Fruit fly (Drosophila melanogaster): ENCODE data around the gene ppk21.

The ppk21 gene

DNA sequence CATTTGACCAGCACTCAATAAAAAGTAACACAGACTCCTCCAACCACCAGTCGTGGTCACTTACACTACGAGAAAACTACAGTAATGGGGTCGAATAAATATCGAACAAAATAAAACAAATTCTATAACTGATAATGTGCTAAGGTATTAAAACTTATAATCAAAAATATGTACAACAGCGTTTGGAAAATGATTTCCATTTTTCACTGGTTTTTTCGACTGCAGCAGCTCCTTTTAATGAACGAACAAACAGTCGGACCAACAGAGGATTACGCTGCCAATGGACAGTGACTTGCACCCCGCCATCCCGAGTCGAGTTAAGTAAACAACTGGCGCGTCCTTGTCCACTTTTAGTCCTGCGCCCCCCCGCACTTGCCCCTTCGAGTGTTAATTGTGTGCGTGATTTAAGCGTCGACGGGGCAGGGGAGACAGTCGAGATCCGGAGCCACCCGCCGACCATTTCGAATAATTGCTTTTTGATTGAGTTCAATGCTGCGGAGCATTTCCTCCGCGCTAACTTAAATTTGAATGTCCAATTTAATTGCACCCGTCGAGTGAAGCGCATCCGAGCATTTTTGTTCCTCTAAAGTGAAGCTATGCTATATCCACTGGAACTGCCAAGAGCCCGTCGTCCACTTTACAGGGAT, at the start of gene ppk21:
Gene ppk21, plus strand, starts transcription at position 597 of the 647 bp plus-strand sequence.
- TF ChIP-seq abd-A (tag; optimal IDR thresholded peaks at IDR 0.05) (no peak), CG18262 (tag; optimal IDR thresholded peaks at IDR 0.05) (no peak), CG7839 (tag; optimal IDR thresholded peaks at IDR 0.05) (no peak), hkb (optimal IDR thresholded peaks at IDR 0.05) (no peak), hkb (GFP tag; IDR thresholded peaks at IDR 0.05) (no peak), CG8089 (GFP tag; optimal IDR thresholded peaks at IDR 0.05) (no peak), Oaz (GFP tag; IDR thresholded peaks at IDR 0.05) (no peak), yki (optimal IDR thresholded peaks at IDR 0.05) (no peak), row (GFP tag; IDR thresholded peaks at IDR 0.05) (peak; percentile 27; the same call in 1 of the 3 replicates), lbe (GFP tag; optimal IDR thresholded peaks at IDR 0.05) (no peak), vvl (GFP tag; IDR thresholded peaks at IDR 0.05) (0 out of 2 replicates have a peak, but pooled peaks have one; percentile 23), CG2199 (GFP tag; IDR thresholded peaks at IDR 0.05) (no peak), wor (GFP tag; IDR thresholded peaks at IDR 0.05) (no peak), Six4 (GFP tag; optimal IDR thresholded peaks at IDR 0.05) (no peak), sisA (GFP tag; IDR thresholded peaks at IDR 0.05) (peak; percentile 35; the same call in 1 of the 2 replicates), Ets65A (GFP tag) (peak; percentile 91), Xrp1 (GFP tag; IDR thresholded peaks at IDR 0.05) (peak; percentile 46; the same call in 1 of the 2 replicates), Ada2b (GFP tag; IDR thresholded peaks at IDR 0.05) (0 out of 2 replicates have a peak, but pooled peaks have one; percentile 24), so (GFP tag; IDR thresholded peaks at IDR 0.05) (no peak), CG1529 (GFP tag; optimal IDR thresholded peaks at IDR 0.05) (no peak), CG1792 (GFP tag; optimal IDR thresholded peaks at IDR 0.05) (no peak), CG3281 (GFP tag; optimal IDR thresholded peaks at IDR 0.05) (no peak), CG17359 (tag; optimal IDR thresholded peaks at IDR 0.05) (no peak), zfh1 (GFP tag; IDR thresholded peaks at IDR 0.05) (peak; percentile 50; the same call in 1 of the 3 replicates), CG11456 (GFP tag; IDR thresholded peaks at IDR 0.05) (0 out of 3 replicates have a peak, but pooled peaks have one; percentile 24), CG6689 (GFP tag; IDR thresholded peaks at IDR 0.05) (0 out of 2 replicates have a peak, but pooled peaks have one; percentile 11), CG3847 (GFP tag; IDR thresholded peaks at IDR 0.05) (no peak), prd (optimal IDR thresholded peaks at IDR 0.05) (no peak), prd (GFP tag; IDR thresholded peaks at IDR 0.05) (peak; percentile 7; the same call in 1 of the 3 replicates), CG8924 (tag; optimal IDR thresholded peaks at IDR 0.05) (no peak), CG14441 (GFP tag; IDR thresholded peaks at IDR 0.05) (no peak), CG15696 (tag; optimal IDR thresholded peaks at IDR 0.05) (no peak), Med (GFP tag) (peak; percentile 54), CG12104 (GFP tag; optimal IDR thresholded peaks at IDR 0.05) (no peak), lilli (GFP tag; optimal IDR thresholded peaks at IDR 0.05) (no peak), Asciz (GFP tag; optimal IDR thresholded peaks at IDR 0.05) (no peak), dimm (GFP tag; IDR thresholded peaks at IDR 0.05) (no peak)

DNA sequence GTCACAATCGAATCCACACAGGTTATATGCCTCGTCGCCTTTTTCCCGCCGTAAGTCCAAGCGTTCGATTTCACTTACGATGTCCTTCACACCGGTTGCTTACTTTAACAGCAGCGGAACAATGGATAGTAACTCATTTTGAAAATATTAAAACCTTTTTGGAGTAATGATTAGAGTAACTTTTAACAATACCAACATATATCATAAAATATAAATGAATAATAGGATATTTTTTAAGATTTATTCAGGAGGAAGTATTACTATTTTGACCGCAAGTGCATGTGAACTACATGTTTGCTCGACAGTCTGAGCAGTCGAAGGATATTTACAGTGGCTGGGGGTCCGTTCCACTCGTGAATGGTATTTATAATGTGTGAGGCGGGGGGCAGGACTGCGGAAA, 47.4 kb upstream of the ppk21 start:
- no peak for TF ChIP-seq sc (optimal IDR thresholded peaks at IDR 0.05)
- no peak for TF ChIP-seq sc (GFP tag; optimal IDR thresholded peaks at IDR 0.05)
- no peak for TF ChIP-seq chif (GFP tag; optimal IDR thresholded peaks at IDR 0.05)
- peak; percentile 45; the same call in 1 of the 2 replicates for TF ChIP-seq CG32772 (GFP tag; IDR thresholded peaks at IDR 0.05)
- peak; percentile 8; the same call in 1 of the 2 replicates for TF ChIP-seq slbo (GFP tag; IDR thresholded peaks at IDR 0.05)
- no peak for TF ChIP-seq fd64A (GFP tag; optimal IDR thresholded peaks at IDR 0.05)
- no peak for TF ChIP-seq CG4282 (GFP tag; optimal IDR thresholded peaks at IDR 0.05)
- TF ChIP-seq hkb (optimal IDR thresholded peaks at IDR 0.05) = no peak
- TF ChIP-seq hkb (GFP tag; IDR thresholded peaks at IDR 0.05) = 0 out of 2 replicates have a peak, but pooled peaks have one; percentile 23
- peak; percentile 22 for TF ChIP-seq CG3281 (GFP tag; optimal IDR thresholded peaks at IDR 0.05)
- TF ChIP-seq CG32532 (GFP tag; IDR thresholded peaks at IDR 0.05) = peak; percentile 38; the same call in 1 of the 2 replicates
- TF ChIP-seq Sox102F (GFP tag; optimal IDR thresholded peaks at IDR 0.05) = no peak
- no peak for TF ChIP-seq Ets97D (GFP tag; optimal IDR thresholded peaks at IDR 0.05)
- peak; percentile 20 for TF ChIP-seq tap (tag; optimal IDR thresholded peaks at IDR 0.05)
- no peak for TF ChIP-seq Nf-YC (tag; optimal IDR thresholded peaks at IDR 0.05)
- TF ChIP-seq pita (GFP tag; optimal IDR thresholded peaks at IDR 0.05) = no peak
- no peak for TF ChIP-seq Rfx (GFP tag; IDR thresholded peaks at IDR 0.05)
- 0 out of 2 replicates have a peak, but pooled peaks have one; percentile 35 for TF ChIP-seq CG14441 (GFP tag; IDR thresholded peaks at IDR 0.05)
- TF ChIP-seq prd (optimal IDR thresholded peaks at IDR 0.05) = no peak
- TF ChIP-seq prd (GFP tag; IDR thresholded peaks at IDR 0.05) = peak; percentile 40; the same call in 1 of the 3 replicates
- TF ChIP-seq dimm (GFP tag; IDR thresholded peaks at IDR 0.05) = no peak
- peak; percentile 46; the same call in 1 of the 2 replicates for TF ChIP-seq Xrp1 (GFP tag; IDR thresholded peaks at IDR 0.05)
- TF ChIP-seq Hmr (GFP tag; optimal IDR thresholded peaks at IDR 0.05) = peak; percentile 12

Measured in whole organism, embryonic.